Worm (Caenorhabditis elegans): ENCODE data around the gene C52E2.2.
"Not testable (repeated sequence)": the region's sequence is repeated elsewhere in the genome, so short reads cannot be mapped to it uniquely, and the experiment has no call there.

ce11 chrII:1824329-1824728 is 28.3 kb upstream of the C52E2.2 start, which contains the start of gene math-41:
- not testable (repeated sequence) for TF ChIP-seq alr-1 (tag; optimal IDR thresholded peaks at IDR 0.05; ENCODE audit: borderline replicate concordance); unc-86 (tag; optimal IDR thresholded peaks at IDR 0.05); egl-27 (tag; optimal IDR thresholded peaks at IDR 0.05); dsc-1 (tag; optimal IDR thresholded peaks at IDR 0.05); snpc-4 (tag; optimal IDR thresholded peaks at IDR 0.05); lin-15B (tag; optimal IDR thresholded peaks at IDR 0.05)
